Fruit fly (Drosophila melanogaster) whole organism, embryonic: ENCODE data around the gene Pi3K68D.
A peak's percentile ranks its signal among the peaks of the same experiment; 100 is the strongest.

Experiments used
- Atf6 ChIP-seq: fragments of 200-800 bp; sonication (Bioruptor generic); IDR thresholded peaks from 2 replicates; pipeline ENCODE4 v1.3.6; 2022; ENCODE audit warnings: missing biosample characterization, missing genetic modification characterization
- BEAF-32 ChIP-seq: fragments of 200-800 bp; sonication (Bioruptor generic); optimal IDR thresholded peaks from 3 replicates; lab custom pipeline; 2017; ENCODE audit warnings: missing biosample characterization, missing genetic modification characterization, mild to moderate bottlenecking, moderate library complexity, missing genetic modification reagents
- Blimp-1 ChIP-seq: fragments of 200-800 bp; sonication (Bioruptor generic); optimal IDR thresholded peaks from 3 replicates; lab custom pipeline; 2018; ENCODE audit warnings: missing biosample characterization, missing genetic modification characterization, mild to moderate bottlenecking, moderate library complexity, missing genetic modification reagents
- CG1024 ChIP-seq: fragments of 200-800 bp; sonication (Bioruptor generic); IDR thresholded peaks from 2 replicates; pipeline ENCODE4 v1.3.6; 2022; ENCODE audit warnings: missing biosample characterization, missing genetic modification characterization
- CG10321 ChIP-seq: fragments of 200-800 bp; sonication (Bioruptor generic); IDR thresholded peaks from 2 replicates; pipeline ENCODE4 v1.3.6; 2022; ENCODE audit warnings: missing biosample characterization, missing genetic modification characterization
- CG10431 ChIP-seq: fragments of 200-800 bp; sonication (Bioruptor generic); optimal IDR thresholded peaks from 3 replicates; lab custom pipeline; 2018; ENCODE audit warnings: missing biosample characterization, mild to moderate bottlenecking, missing genetic modification characterization
- CG11696 ChIP-seq: fragments of 200-800 bp; sonication (Bioruptor generic); IDR thresholded peaks from 2 replicates; pipeline ENCODE4 v1.3.6; 2022; ENCODE audit warnings: missing biosample characterization, missing genetic modification characterization
- CG13894 ChIP-seq: fragments of 200-800 bp; sonication (Bioruptor generic); optimal IDR thresholded peaks from 3 replicates; lab custom pipeline; 2018; ENCODE audit warnings: missing biosample characterization, mild to moderate bottlenecking, missing genetic modification characterization, moderate library complexity
- CG14860 ChIP-seq: fragments of 200-800 bp; sonication (Bioruptor generic); IDR thresholded peaks from 3 replicates; pipeline ENCODE4 v1.3.6; 2022; ENCODE audit warnings: missing biosample characterization, missing genetic modification characterization; ENCODE audit not compliant: partially characterized antibody
- CG15269 ChIP-seq: fragments of 200-800 bp; sonication (Bioruptor generic); optimal IDR thresholded peaks from 2 replicates; lab custom pipeline; 2018; ENCODE audit warnings: missing biosample characterization, mild to moderate bottlenecking, missing genetic modification characterization, moderate library complexity
- CG17359 ChIP-seq: fragments of 200-800 bp; sonication (Bioruptor generic); optimal IDR thresholded peaks from 3 replicates; lab custom pipeline; 2018; ENCODE audit warnings: missing biosample characterization, mild to moderate bottlenecking, missing genetic modification characterization, moderate library complexity
- CG18011 ChIP-seq: fragments of 200-800 bp; sonication (Bioruptor generic); optimal IDR thresholded peaks from 2 replicates; lab custom pipeline; 2017; ENCODE audit warnings: missing biosample characterization, missing genetic modification characterization, mild to moderate bottlenecking, moderate library complexity, missing genotype
- CG1832 ChIP-seq: fragments of 200-800 bp; sonication (Bioruptor generic); optimal IDR thresholded peaks from 2 replicates; lab custom pipeline; 2017; ENCODE audit warnings: missing biosample characterization, mild to moderate bottlenecking, missing genetic modification characterization, inconsistent platforms
- CG18599 ChIP-seq: fragments of 200-800 bp; sonication (Bioruptor generic); optimal IDR thresholded peaks from 3 replicates; lab custom pipeline; 2017; ENCODE audit warnings: missing biosample characterization, missing genetic modification characterization, mild to moderate bottlenecking, moderate library complexity, missing genetic modification reagents
- CG34224 ChIP-seq: fragments of 200-800 bp; sonication (Bioruptor generic); IDR thresholded peaks from 3 replicates; pipeline ENCODE4 v1.3.6; 2022; ENCODE audit warnings: missing biosample characterization, missing genetic modification characterization; ENCODE audit not compliant: partially characterized antibody
- CG4707 ChIP-seq: fragments of 200-800 bp; sonication (Bioruptor generic); optimal IDR thresholded peaks from 2 replicates; lab custom pipeline; 2018; ENCODE audit warnings: missing biosample characterization, mild to moderate bottlenecking, missing genetic modification characterization, moderate library complexity
- CG6683 ChIP-seq: fragments of 200-800 bp; sonication (Bioruptor generic); optimal IDR thresholded peaks from 2 replicates; lab custom pipeline; 2017; ENCODE audit warnings: missing biosample characterization, mild to moderate bottlenecking, missing genetic modification characterization, missing genetic modification reagents
- CG6689 ChIP-seq: fragments of 200-800 bp; sonication (Bioruptor generic); IDR thresholded peaks from 2 replicates; pipeline ENCODE4 v1.3.6; 2022; ENCODE audit warnings: missing biosample characterization, missing genetic modification characterization
- CG6854 ChIP-seq: fragments of 200-800 bp; sonication (Bioruptor generic); optimal IDR thresholded peaks from 3 replicates; lab custom pipeline; 2017; ENCODE audit warnings: missing biosample characterization, mild to moderate bottlenecking, missing genetic modification characterization
- CG7928 ChIP-seq: fragments of 200-800 bp; sonication (Bioruptor generic); optimal IDR thresholded peaks from 2 replicates; lab custom pipeline; 2017; ENCODE audit warnings: missing biosample characterization, mild to moderate bottlenecking, missing genetic modification characterization
- CG8089 ChIP-seq: fragments of 200-800 bp; sonication (Bioruptor generic); optimal IDR thresholded peaks from 3 replicates; lab custom pipeline; 2016; ENCODE audit warnings: missing biosample characterization, missing genetic modification characterization
- Dip2 ChIP-seq: fragments of 200-800 bp; sonication (Bioruptor generic); IDR thresholded peaks from 2 replicates; pipeline ENCODE4 v1.3.6; 2022; ENCODE audit warnings: missing biosample characterization, missing genetic modification characterization
- Hr3 ChIP-seq: fragments of 200-800 bp; sonication (Bioruptor generic); optimal IDR thresholded peaks from 3 replicates; lab custom pipeline; 2016; ENCODE audit warnings: missing biosample characterization, missing genetic modification characterization
- Hr78 ChIP-seq, 2 experiments: fragments of 200-800 bp in 1 of 2; fragments of >200 bp in 1 of 2; sonication (Bioruptor generic) in 1 of 2; optimal IDR thresholded peaks; 2 replicates each; lab custom pipeline; 2017 to 2019; ENCODE audit warnings: missing biosample characterization in 2 of 2, missing genetic modification characterization in 2 of 2, mild to moderate bottlenecking in 1 of 2, moderate library complexity in 1 of 2
- Hsf ChIP-seq: fragments of 200-800 bp; sonication (Bioruptor generic); optimal IDR thresholded peaks from 3 replicates; lab custom pipeline; 2016; ENCODE audit warnings: missing biosample characterization, missing genetic modification characterization
- Lhr ChIP-seq: fragments of 200-800 bp; sonication (Bioruptor generic); optimal IDR thresholded peaks from 3 replicates; lab custom pipeline; 2017; ENCODE audit warnings: mild to moderate bottlenecking, missing biosample characterization, missing genetic modification reagents, missing genetic modification characterization
- MTF-1 ChIP-seq: fragments of 200-800 bp; sonication (Bioruptor generic); optimal IDR thresholded peaks from 2 replicates; lab custom pipeline; 2018; ENCODE audit warnings: missing biosample characterization, mild to moderate bottlenecking, missing genetic modification characterization, borderline replicate concordance
- Max ChIP-seq: fragments of 200-800 bp; sonication (Bioruptor generic); optimal IDR thresholded peaks from 2 replicates; lab custom pipeline; 2016; ENCODE audit warnings: missing biosample characterization, mild to moderate bottlenecking, missing genetic modification characterization
- Med ChIP-seq: fragments of 200-800 bp; sonication (Bioruptor generic); peaks from one replicate; lab custom pipeline; 2016; ENCODE audit warnings: missing biosample characterization, missing genetic modification characterization, mild to moderate bottlenecking, inconsistent platforms, moderate library complexity
- Myb ChIP-seq: fragments of 200-800 bp; sonication (Bioruptor generic); optimal IDR thresholded peaks from 2 replicates; lab custom pipeline; 2016; ENCODE audit warnings: missing biosample characterization, missing genetic modification characterization
- Ravus ChIP-seq: fragments of 200-800 bp; sonication (Bioruptor generic); IDR thresholded peaks from 2 replicates; pipeline ENCODE4 v1.3.6; 2022; ENCODE audit warnings: missing biosample characterization, missing genetic modification characterization
- Sox102F ChIP-seq: fragments of 200-800 bp; sonication (Bioruptor generic); optimal IDR thresholded peaks from 2 replicates; lab custom pipeline; 2018; ENCODE audit warnings: missing biosample characterization, mild to moderate bottlenecking, missing genetic modification characterization, moderate library complexity
- Taf1 ChIP-seq: fragments of 200-800 bp; sonication (Bioruptor generic); IDR thresholded peaks from 2 replicates; pipeline ENCODE4 v1.3.6; 2022; ENCODE audit warnings: missing biosample characterization, missing genetic modification characterization
- bab2 ChIP-seq: fragments of 200-800 bp; sonication (Bioruptor generic); optimal IDR thresholded peaks from 2 replicates; lab custom pipeline; 2016; ENCODE audit warnings: missing biosample characterization, missing genetic modification characterization
- bcd ChIP-seq: fragments of 200-800 bp; sonication (Bioruptor generic); optimal IDR thresholded peaks from 2 replicates; lab custom pipeline; 2017; ENCODE audit warnings: missing biosample characterization, mild to moderate bottlenecking, missing genetic modification characterization
- caup ChIP-seq: fragments of 200-800 bp; sonication (Bioruptor generic); optimal IDR thresholded peaks from 3 replicates; lab custom pipeline; 2017; ENCODE audit warnings: missing biosample characterization, mild to moderate bottlenecking, missing genetic modification characterization, moderate library complexity; ENCODE audit not compliant: severe bottlenecking
- fd3F ChIP-seq: fragments of 200-800 bp; sonication (Bioruptor generic); optimal IDR thresholded peaks from 2 replicates; lab custom pipeline; 2018; ENCODE audit warnings: missing biosample characterization, mild to moderate bottlenecking, missing genetic modification characterization, moderate library complexity
- fru ChIP-seq: fragments of >200 bp; optimal IDR thresholded peaks from 2 replicates; lab custom pipeline; 2017
- gt ChIP-seq: fragments of 200-800 bp; sonication (Bioruptor generic); IDR thresholded peaks from 2 replicates; pipeline ENCODE4 v1.3.6; 2022; ENCODE audit warnings: missing biosample characterization, missing genetic modification characterization
- inv ChIP-seq: fragments of 200-800 bp; sonication (Bioruptor generic); IDR thresholded peaks from 2 replicates; pipeline ENCODE4 v1.3.6; 2022; ENCODE audit warnings: missing biosample characterization, missing genetic modification characterization; ENCODE audit not compliant: partially characterized antibody
- lov ChIP-seq, 2 experiments: fragments of 200-800 bp in 1 of 2; fragments of >200 bp in 1 of 2; sonication (Bioruptor generic) in 1 of 2; IDR thresholded peaks in 1 of 2; optimal IDR thresholded peaks in 1 of 2; 2 replicates in 1 of 2; 3 replicates in 1 of 2; pipeline versions ENCODE4 v1.3.6 to Lab custom; 2017 to 2022; ENCODE audit warnings: missing biosample characterization in 1 of 2, missing genetic modification characterization in 1 of 2
- nau ChIP-seq: fragments of 200-800 bp; sonication (Bioruptor generic); optimal IDR thresholded peaks from 3 replicates; lab custom pipeline; 2017; ENCODE audit warnings: missing biosample characterization, mild to moderate bottlenecking, missing genetic modification characterization, missing genetic modification reagents
- oc ChIP-seq: fragments of 200-800 bp; sonication (Bioruptor generic); optimal IDR thresholded peaks from 2 replicates; lab custom pipeline; 2018; ENCODE audit warnings: missing biosample characterization, mild to moderate bottlenecking, missing genetic modification characterization, moderate library complexity
- pnt ChIP-seq: fragments of 200-800 bp; sonication (Bioruptor generic); optimal IDR thresholded peaks from 3 replicates; lab custom pipeline; 2016; ENCODE audit warnings: missing biosample characterization, missing genetic modification characterization
- pros ChIP-seq: fragments of 200-800 bp; sonication (Bioruptor generic); optimal IDR thresholded peaks from 3 replicates; lab custom pipeline; 2019; ENCODE audit warnings: missing biosample characterization, mild to moderate bottlenecking, missing genetic modification characterization, moderate library complexity
- sisA ChIP-seq: fragments of 200-800 bp; sonication (Bioruptor generic); IDR thresholded peaks from 2 replicates; pipeline ENCODE4 v1.3.6; 2022; ENCODE audit warnings: missing biosample characterization, missing genetic modification characterization
- sug ChIP-seq: fragments of 200-800 bp; optimal IDR thresholded peaks from 2 replicates; lab custom pipeline; 2019; ENCODE audit warnings: missing biosample characterization, mild to moderate bottlenecking, missing genetic modification characterization, moderate library complexity
- trem ChIP-seq: fragments of 200-800 bp; optimal IDR thresholded peaks from 3 replicates; lab custom pipeline; 2019; ENCODE audit warnings: missing biosample characterization, mild to moderate bottlenecking, missing genetic modification characterization, moderate library complexity
- wor ChIP-seq: fragments of 200-800 bp; sonication (Bioruptor generic); IDR thresholded peaks from 2 replicates; pipeline ENCODE4 v1.3.6; 2022; ENCODE audit warnings: missing biosample characterization, missing genetic modification characterization
- z ChIP-seq: fragments of 200-800 bp; sonication (Bioruptor generic); IDR thresholded peaks from 3 replicates; pipeline ENCODE4 v1.3.6; 2022; ENCODE audit warnings: missing biosample characterization, missing genetic modification characterization

Gene Pi3K68D

DNA sequence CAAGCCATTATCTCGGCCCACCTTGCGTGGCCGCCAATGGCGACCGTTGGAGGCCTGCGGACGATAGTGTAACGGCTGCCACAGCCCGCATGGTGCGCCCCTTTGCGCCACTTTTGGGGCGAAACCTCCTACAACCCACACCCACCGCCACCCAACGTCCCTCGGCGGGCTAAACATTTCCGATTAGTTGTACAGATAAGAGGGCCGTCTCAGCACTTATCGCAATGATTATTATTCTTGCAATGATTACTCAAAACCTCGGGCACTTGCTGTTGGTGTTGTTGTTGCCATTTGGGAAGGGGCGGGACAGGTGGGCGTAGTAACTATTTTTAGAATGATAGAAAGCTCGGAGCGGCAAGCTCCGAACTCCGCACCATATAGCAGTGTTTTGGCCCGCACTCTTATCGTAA is 17.2 kb downstream of the Pi3K68D start (continued):
- TF ChIP-seq CG8089 (GFP tag; lab: Kevin White, UChicago) (no peak), bcd (GFP tag; lab: Kevin White, UChicago) (no peak), sug (tag; lab: Kevin White, UChicago) (peak; percentile 97), gt (GFP tag; lab: Robert Waterston, UW) (no peak), CG7928 (GFP tag; lab: Kevin White, UChicago) (no peak), Hr3 (no peak), trem (tag; lab: Kevin White, UChicago) (no peak), Lhr (GFP tag; lab: Kevin White, UChicago) (no peak), MTF-1 (GFP tag; lab: Kevin White, UChicago) (no peak), CG1024 (no peak), CG10321 (GFP tag; lab: Robert Waterston, UW) (no peak), fd3F (GFP tag; lab: Kevin White, UChicago) (no peak), BEAF-32 (GFP tag; lab: Kevin White, UChicago) (no peak), CG10431 (GFP tag; lab: Kevin White, UChicago) (no peak), Hr78 (GFP tag; optimal IDR thresholded peaks at IDR 0.05; lab: Kevin White, UChicago) (no peak), Sox102F (GFP tag; lab: Kevin White, UChicago) (no peak), z (GFP tag; lab: Robert Waterston, UW) (no peak), CG6689 (GFP tag; lab: Robert Waterston, UW) (no peak), bab2 (no peak), lov (optimal IDR thresholded peaks at IDR 0.05; lab: Kevin White, UChicago) (no peak), lov (GFP tag; IDR thresholded peaks at IDR 0.05; lab: Robert Waterston, UW) (no peak), nau (GFP tag; lab: Kevin White, UChicago) (peak; percentile 48), Max (no peak), Blimp-1 (GFP tag; lab: Kevin White, UChicago) (no peak), CG15269 (tag; lab: Kevin White, UChicago) (no peak), pnt (GFP tag; lab: Kevin White, UChicago) (no peak), wor (GFP tag; lab: Robert Waterston, UW) (no peak), fru (lab: Kevin White, UChicago) (no peak), Dip2 (GFP tag; lab: Robert Waterston, UW) (no peak), CG13894 (tag; lab: Kevin White, UChicago) (no peak), CG4707 (no peak), Myb (no peak), CG18011 (no peak), pros (peak; percentile 68), CG6683 (GFP tag; lab: Kevin White, UChicago) (no peak), Hsf (GFP tag; lab: Kevin White, UChicago) (no peak), CG34224 (GFP tag; lab: Robert Waterston, UW) (0 out of 3 replicates have a peak, but pooled peaks have one; percentile 13), CG17359 (no peak), Atf6 (GFP tag; lab: Robert Waterston, UW) (0 out of 2 replicates have a peak, but pooled peaks have one; percentile 12), CG6854 (GFP tag; lab: Kevin White, UChicago) (no peak), Taf1 (GFP tag; lab: Robert Waterston, UW) (no peak), CG18599 (GFP tag; lab: Kevin White, UChicago) (peak; percentile 51), CG1832 (GFP tag; lab: Kevin White, UChicago) (no peak), sisA (GFP tag; lab: Robert Waterston, UW) (no peak), CG11696 (GFP tag; lab: Robert Waterston, UW) (no peak), inv (GFP tag; lab: Robert Waterston, UW) (peak; percentile 22; the same call in 1 of the 2 replicates), Ravus (no peak), oc (tag; lab: Kevin White, UChicago) (no peak), caup (GFP tag; lab: Kevin White, UChicago) (peak; percentile 57), CG14860 (GFP tag; lab: Robert Waterston, UW) (no peak), Med (GFP tag; lab: Kevin White, UChicago) (peak; percentile 88)
